Worm (Caenorhabditis elegans): ENCODE data around the gene pat-3.
A peak's percentile ranks its signal among the peaks of the same experiment; 100 is the strongest.

DNA sequence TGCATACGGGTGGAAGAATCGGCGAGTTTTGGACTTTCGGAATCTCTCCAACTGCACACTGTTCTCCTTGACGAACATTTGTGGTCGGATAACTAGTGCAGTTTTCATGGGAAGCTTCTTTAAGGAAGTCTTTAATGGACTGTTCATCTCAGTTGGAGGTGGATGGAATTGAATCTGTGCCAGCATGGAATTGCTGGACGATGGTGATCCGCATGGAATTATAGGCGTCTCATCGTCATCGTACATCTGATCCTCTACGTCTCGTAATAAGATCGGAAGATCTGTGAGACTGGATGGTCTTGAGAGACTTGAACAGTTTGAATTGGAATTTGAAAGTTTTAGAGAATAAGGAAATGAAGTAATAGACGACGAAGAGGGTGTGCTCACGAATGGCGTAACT, 41.0 kb downstream of the pat-3 start:
- TF ChIP-seq lin-39 (tag; optimal IDR thresholded peaks at IDR 0.05) (no peak), nhr-28 (tag; optimal IDR thresholded peaks at IDR 0.05) (no peak), aha-1 (tag) (peak; percentile 49), lin-13 (GFP tag; optimal IDR thresholded peaks at IDR 0.05) (no peak), unc-62 (GFP tag; optimal IDR thresholded peaks at IDR 0.05 in 1 of 2) (no peak), unc-62 (tag; optimal IDR thresholded peaks at IDR 0.05) (no peak), F37D6.2 (tag; optimal IDR thresholded peaks at IDR 0.05) (no peak), lin-29 (GFP tag; IDR thresholded peaks at IDR 0.05) (no peak), ceh-82 (tag; optimal IDR thresholded peaks at IDR 0.05) (no peak), lim-7 (GFP tag; IDR thresholded peaks at IDR 0.05) (no peak), F49E8.2 (tag; optimal IDR thresholded peaks at IDR 0.05; ENCODE audit: borderline replicate concordance) (no peak), nhr-25 (tag; optimal IDR thresholded peaks at IDR 0.05; ENCODE audit: borderline replicate concordance, insufficient read depth) (no peak), nhr-76 (tag; optimal IDR thresholded peaks at IDR 0.05) (no peak), ceh-32 (tag; optimal IDR thresholded peaks at IDR 0.05; ENCODE audit: poor library complexity) (no peak), saeg-2 (GFP tag; IDR thresholded peaks at IDR 0.05) (no peak)
